Fruit fly (Drosophila melanogaster) whole organism, adult: Measurements from ENCODE around the gene Pax.

Experiments used
- CG12768 ChIP-seq: fragments of 200-800 bp; sonication (Bioruptor generic); optimal IDR thresholded peaks from 2 replicates; lab custom pipeline; 2017; ENCODE audit warnings: missing biosample characterization, missing genetic modification characterization, mild to moderate bottlenecking, moderate library complexity, missing genetic modification reagents
- CG1620 ChIP-seq: fragments of 200-800 bp; sonication (Bioruptor generic); optimal IDR thresholded peaks from 2 replicates; lab custom pipeline; 2016; ENCODE audit warnings: missing biosample characterization, missing genetic modification characterization
- CG33017 ChIP-seq: fragments of 200-800 bp; sonication (Bioruptor generic); optimal IDR thresholded peaks from 2 replicates; lab custom pipeline; 2018; ENCODE audit warnings: missing biosample characterization, mild to moderate bottlenecking, missing genetic modification characterization, moderate library complexity
- CG7101 ChIP-seq: fragments of 200-800 bp; sonication (Bioruptor generic); optimal IDR thresholded peaks from 2 replicates; lab custom pipeline; 2018; ENCODE audit warnings: missing biosample characterization, mild to moderate bottlenecking, missing genetic modification characterization, moderate library complexity
- Hr96 ChIP-seq: fragments of 200-800 bp; sonication (Bioruptor generic); optimal IDR thresholded peaks from 2 replicates; lab custom pipeline; 2016; ENCODE audit warnings: missing biosample characterization, missing genetic modification characterization
- Mnt ChIP-seq: fragments of 200-800 bp; sonication (Bioruptor generic); optimal IDR thresholded peaks from 2 replicates; lab custom pipeline; 2016; ENCODE audit warnings: missing biosample characterization, mild to moderate bottlenecking, missing genetic modification characterization
- cnc ChIP-seq, 2 experiments: fragments of >200 bp; optimal IDR thresholded peaks; 2 replicates each; lab custom pipeline; 2017
- ovo ChIP-seq: fragments of 200-800 bp; sonication (Bioruptor generic); optimal IDR thresholded peaks from 2 replicates; lab custom pipeline; 2016; ENCODE audit warnings: missing biosample characterization, missing genetic modification characterization
- pad ChIP-seq: fragments of 200-800 bp; sonication (Bioruptor generic); optimal IDR thresholded peaks from 3 replicates; lab custom pipeline; 2017; ENCODE audit warnings: missing biosample characterization, missing genetic modification characterization, mild to moderate bottlenecking, moderate library complexity, missing genetic modification reagents

DNA sequence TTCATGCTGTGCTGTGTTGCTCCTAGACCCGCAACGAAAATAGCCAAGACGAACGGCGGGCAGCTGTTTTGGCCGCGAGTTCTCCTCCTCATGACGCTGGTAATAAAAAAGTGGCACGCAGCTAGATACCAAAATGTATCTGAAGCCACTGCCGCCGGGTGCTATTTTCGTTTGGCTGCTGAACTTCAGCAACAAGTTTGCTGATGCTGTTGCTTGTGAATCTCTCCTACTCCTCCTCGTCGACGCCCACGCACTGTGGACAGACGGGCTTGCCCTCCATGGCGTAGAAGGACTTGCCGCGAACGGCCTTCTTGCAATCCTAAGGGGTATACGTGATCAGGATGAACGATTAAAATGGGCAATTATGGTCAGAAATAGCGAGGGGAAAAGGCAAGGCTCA, 23.0 kb downstream of the Pax start:
- TF ChIP-seq Hr96 (GFP tag; lab: Kevin White, UChicago) (no peak), CG33017 (tag; lab: Kevin White, UChicago) (no peak), cnc (optimal IDR thresholded peaks at IDR 0.05; lab: Kevin White, UChicago) (no peak), ovo (GFP tag; lab: Kevin White, UChicago) (no peak), CG1620 (GFP tag; lab: Kevin White, UChicago) (no peak), CG12768 (no peak), Mnt (GFP tag; lab: Kevin White, UChicago) (no peak), pad (GFP tag; lab: Kevin White, UChicago) (no peak), CG7101 (tag; lab: Kevin White, UChicago) (no peak)
